Worm (Caenorhabditis elegans): Measurements from ENCODE around the gene T14G8.3.

Gene T14G8.3

DNA sequence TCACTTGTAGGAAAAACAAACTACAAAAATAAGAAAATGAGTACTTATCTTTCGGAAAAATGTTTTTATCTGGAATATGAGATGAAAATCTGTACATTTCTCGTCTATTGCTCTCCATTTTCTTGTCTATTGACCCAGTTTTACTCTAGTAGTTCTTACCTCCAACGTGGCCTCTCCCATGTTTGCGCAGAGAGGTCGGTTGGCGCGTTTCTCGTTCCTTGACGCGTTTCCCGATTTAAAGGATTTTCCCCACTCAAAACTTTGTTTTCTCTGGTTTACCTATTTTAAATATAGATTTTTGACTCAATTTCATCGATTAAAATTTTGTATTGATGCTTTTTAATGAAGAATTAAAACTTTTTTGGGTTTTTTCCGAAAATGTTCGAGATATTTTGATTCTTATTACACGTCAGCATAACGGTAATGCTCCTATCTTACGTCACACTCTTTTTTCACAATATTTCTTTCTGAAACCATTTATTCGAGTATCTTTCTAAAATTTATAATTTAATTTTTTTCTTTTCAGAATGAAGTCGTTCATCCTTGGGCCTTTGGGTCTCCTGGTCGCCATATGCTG lies at the start of gene T14G8.3:
Gene T14G8.3, plus strand, starts transcription at position 527 of the 577 bp plus-strand sequence.
- TF ChIP-seq madf-2 (tag; optimal IDR thresholded peaks at IDR 0.05) (no peak), elt-2 (tag; optimal IDR thresholded peaks at IDR 0.05) (peak; percentile 44)

DNA sequence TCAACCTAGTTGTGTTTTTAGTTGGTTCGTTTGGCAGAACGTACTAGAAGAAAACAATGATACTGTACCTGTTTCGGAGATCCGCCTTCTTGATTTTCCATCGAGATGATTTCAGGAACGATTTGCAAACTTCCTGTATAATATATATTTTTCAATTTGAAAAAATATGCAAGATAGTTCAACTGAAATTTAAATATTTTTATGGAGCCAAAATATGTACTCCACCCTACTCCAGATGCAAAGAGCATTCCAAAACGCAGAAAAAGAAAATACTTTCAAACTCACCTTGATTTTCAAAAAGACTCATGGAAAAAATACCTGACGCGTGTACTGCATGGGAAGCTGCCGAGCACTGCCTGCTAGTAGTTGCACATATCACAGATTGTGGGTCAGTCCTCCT lies 47.5 kb upstream of the T14G8.3 start, which contains the start of gene gei-3:
Gene gei-3, minus strand, starts transcription at position 101 of the 400 bp plus-strand sequence.
- TF ChIP-seq nhr-232 (tag; optimal IDR thresholded peaks at IDR 0.05), result no peak
- TF ChIP-seq C08G9.2 (tag; optimal IDR thresholded peaks at IDR 0.05), result no peak
- TF ChIP-seq ama-1 (optimal IDR thresholded peaks at IDR 0.05), result no peak
- TF ChIP-seq K02D7.2 (tag; optimal IDR thresholded peaks at IDR 0.05), result no peak
- TF ChIP-seq che-1 (tag; optimal IDR thresholded peaks at IDR 0.05), result no peak
- no peak for TF ChIP-seq ets-4 (tag; optimal IDR thresholded peaks at IDR 0.05)
- no peak for TF ChIP-seq dve-1 (tag; optimal IDR thresholded peaks at IDR 0.05)
- TF ChIP-seq T23F11.4 (GFP tag; optimal IDR thresholded peaks at IDR 0.05), result no peak
- TF ChIP-seq ceh-2 (tag; optimal IDR thresholded peaks at IDR 0.05), result no peak
- no peak for TF ChIP-seq tbx-2 (tag; optimal IDR thresholded peaks at IDR 0.05)
- TF ChIP-seq unc-42 (tag; optimal IDR thresholded peaks at IDR 0.05), result no peak
- TF ChIP-seq madf-2 (tag; optimal IDR thresholded peaks at IDR 0.05), result no peak
- no peak for TF ChIP-seq unc-3 (GFP tag; conservative IDR thresholded peaks at IDR 0.05)
- TF ChIP-seq unc-3 (tag; optimal IDR thresholded peaks at IDR 0.05), result no peak
- TF ChIP-seq sdc-2 (tag; optimal IDR thresholded peaks at IDR 0.05), result no peak
- TF ChIP-seq ttx-3 (tag; optimal IDR thresholded peaks at IDR 0.05), result no peak
- no peak for TF ChIP-seq ceh-19 (GFP tag; optimal IDR thresholded peaks at IDR 0.05)
- no peak for TF ChIP-seq nfya-1 (tag; optimal IDR thresholded peaks at IDR 0.05)
- TF ChIP-seq fkh-6 (tag; optimal IDR thresholded peaks at IDR 0.05), result no peak
- no peak for TF ChIP-seq pat-9 (tag; optimal IDR thresholded peaks at IDR 0.05)

DNA sequence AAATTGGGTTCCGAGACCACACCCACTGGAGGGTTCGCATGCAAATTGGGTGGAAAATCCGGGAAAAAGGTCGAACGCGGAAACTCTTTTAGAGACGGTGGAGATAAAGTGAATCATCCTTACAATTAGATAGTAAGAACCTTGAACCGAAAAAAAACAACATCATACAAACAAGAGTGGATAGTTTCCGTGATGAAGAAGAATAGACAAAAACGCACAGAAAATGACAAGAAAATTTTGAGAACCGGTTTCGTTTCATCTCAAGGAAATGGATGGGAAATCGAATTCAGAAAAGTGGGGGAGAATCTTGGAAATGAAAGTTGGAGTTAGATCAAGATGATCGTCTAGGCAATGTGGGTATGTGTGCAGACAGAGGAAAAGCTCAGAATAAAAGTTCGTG lies 45.7 kb upstream of the T14G8.3 start:
- TF ChIP-seq eyg-1 (tag; optimal IDR thresholded peaks at IDR 0.05), result no peak
- TF ChIP-seq C38D4.7 (GFP tag; optimal IDR thresholded peaks at IDR 0.05), result no peak
- no peak for TF ChIP-seq sox-2 (GFP tag; IDR thresholded peaks at IDR 0.05)
- no peak for TF ChIP-seq pag-3 (tag; optimal IDR thresholded peaks at IDR 0.05; ENCODE audit: borderline replicate concordance)
- no peak for TF ChIP-seq ceh-22 (tag; optimal IDR thresholded peaks at IDR 0.05)
- TF ChIP-seq nfya-1 (tag; optimal IDR thresholded peaks at IDR 0.05), result no peak
- TF ChIP-seq C08G9.2 (tag; optimal IDR thresholded peaks at IDR 0.05), result no peak
- TF ChIP-seq odd-2 (tag; optimal IDR thresholded peaks at IDR 0.05), result no peak
- no peak for TF ChIP-seq ceh-34 (tag; optimal IDR thresholded peaks at IDR 0.05)
- no peak for TF ChIP-seq pros-1 (tag; optimal IDR thresholded peaks at IDR 0.05)
- TF ChIP-seq hlh-30 (tag; optimal IDR thresholded peaks at IDR 0.05; ENCODE audit: insufficient read depth), result no peak

DNA sequence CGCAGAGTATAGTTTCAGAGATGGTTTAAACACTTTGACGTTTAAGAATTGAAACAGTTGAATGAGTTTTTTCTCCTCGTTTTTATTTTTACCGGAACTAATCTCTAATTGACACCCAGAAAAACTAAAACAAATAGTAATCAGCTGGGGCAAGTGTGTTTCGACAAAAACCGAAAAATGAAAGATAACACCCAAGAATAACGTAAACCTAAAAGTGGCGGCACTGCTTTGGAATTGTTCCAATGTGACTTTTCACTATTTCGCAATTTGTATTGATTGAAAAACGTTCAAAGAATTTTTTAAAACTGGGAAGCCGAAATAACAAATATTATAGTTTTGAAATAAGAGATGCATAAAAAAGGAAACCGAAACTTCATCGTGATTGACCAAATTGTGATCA lies 42.3 kb upstream of the T14G8.3 start:
- TF ChIP-seq syd-9 (tag; optimal IDR thresholded peaks at IDR 0.05), result no peak
- no peak for TF ChIP-seq ceh-6 (GFP tag; optimal IDR thresholded peaks at IDR 0.05)
- no peak for TF ChIP-seq elt-4 (tag; optimal IDR thresholded peaks at IDR 0.05)
- TF ChIP-seq sdc-2 (tag; optimal IDR thresholded peaks at IDR 0.05), result no peak
- TF ChIP-seq pag-3 (tag; optimal IDR thresholded peaks at IDR 0.05; ENCODE audit: borderline replicate concordance), result no peak
- no peak for TF ChIP-seq unc-86 (tag; optimal IDR thresholded peaks at IDR 0.05)
- no peak for TF ChIP-seq K09A11.1 (tag; optimal IDR thresholded peaks at IDR 0.05; ENCODE audit: insufficient read depth)
- no peak for TF ChIP-seq nfya-1 (tag; optimal IDR thresholded peaks at IDR 0.05)
- TF ChIP-seq dmd-4 (tag; optimal IDR thresholded peaks at IDR 0.05; ENCODE audit: borderline replicate concordance), result no peak
- TF ChIP-seq F13H6.1 (tag; optimal IDR thresholded peaks at IDR 0.05), result no peak
- TF ChIP-seq ceh-31 (tag; optimal IDR thresholded peaks at IDR 0.05), result no peak
- no peak for TF ChIP-seq unc-3 (GFP tag; conservative IDR thresholded peaks at IDR 0.05)
- TF ChIP-seq unc-3 (tag; optimal IDR thresholded peaks at IDR 0.05), result no peak
- TF ChIP-seq sox-4 (tag; optimal IDR thresholded peaks at IDR 0.05), result no peak
- no peak for TF ChIP-seq fax-1 (tag; optimal IDR thresholded peaks at IDR 0.05)
- no peak for TF ChIP-seq dve-1 (tag; optimal IDR thresholded peaks at IDR 0.05)
- no peak for TF ChIP-seq ceh-19 (GFP tag; optimal IDR thresholded peaks at IDR 0.05)
- no peak for TF ChIP-seq che-1 (tag; optimal IDR thresholded peaks at IDR 0.05)
